Fruit fly (Drosophila melanogaster) whole organism, embryonic: ENCODE data around the gene CG13634.
A peak's percentile ranks its signal among the peaks of the same experiment; 100 is the strongest.

ENCODE experiments used
- Atf-2 ChIP-seq: fragments of 200-800 bp; sonication (Bioruptor generic); optimal IDR thresholded peaks from 2 replicates; lab custom pipeline; 2016; ENCODE audit warnings: missing biosample characterization, missing genetic modification characterization
- Atf6 ChIP-seq: fragments of 200-800 bp; sonication (Bioruptor generic); IDR thresholded peaks from 2 replicates; pipeline ENCODE4 v1.3.6; 2022; ENCODE audit warnings: missing biosample characterization, missing genetic modification characterization
- B-H2 ChIP-seq: fragments of 200-800 bp; sonication (Bioruptor generic); optimal IDR thresholded peaks from 2 replicates; lab custom pipeline; 2018; ENCODE audit warnings: missing biosample characterization, mild to moderate bottlenecking, missing genetic modification characterization
- BEAF-32 ChIP-seq: fragments of 200-800 bp; sonication (Bioruptor generic); optimal IDR thresholded peaks from 3 replicates; lab custom pipeline; 2017; ENCODE audit warnings: missing biosample characterization, missing genetic modification characterization, mild to moderate bottlenecking, moderate library complexity, missing genetic modification reagents
- Blimp-1 ChIP-seq: fragments of 200-800 bp; sonication (Bioruptor generic); optimal IDR thresholded peaks from 3 replicates; lab custom pipeline; 2018; ENCODE audit warnings: missing biosample characterization, missing genetic modification characterization, mild to moderate bottlenecking, moderate library complexity, missing genetic modification reagents
- CG14014 ChIP-seq: fragments of 200-800 bp; sonication (Bioruptor generic); IDR thresholded peaks from 2 replicates; pipeline ENCODE4 v1.3.6; 2022; ENCODE audit warnings: missing biosample characterization, missing genetic modification characterization
- CG15011 ChIP-seq: fragments of 200-800 bp; sonication (Bioruptor generic); optimal IDR thresholded peaks from 3 replicates; lab custom pipeline; 2018; ENCODE audit warnings: missing biosample characterization, mild to moderate bottlenecking, missing genetic modification characterization
- CG15696 ChIP-seq: fragments of 200-800 bp; sonication (Bioruptor generic); optimal IDR thresholded peaks from 2 replicates; lab custom pipeline; 2019; ENCODE audit warnings: missing biosample characterization, mild to moderate bottlenecking, missing genetic modification characterization, moderate library complexity
- CG17568 ChIP-seq: fragments of 200-800 bp; sonication (Bioruptor generic); optimal IDR thresholded peaks from 2 replicates; lab custom pipeline; 2018; ENCODE audit warnings: missing biosample characterization, mild to moderate bottlenecking, missing genetic modification characterization, moderate library complexity
- CG17802 ChIP-seq: fragments of 200-800 bp; sonication (Bioruptor generic); optimal IDR thresholded peaks from 2 replicates; lab custom pipeline; 2018; ENCODE audit warnings: missing biosample characterization, mild to moderate bottlenecking, missing genetic modification characterization, moderate library complexity
- CG18599 ChIP-seq: fragments of 200-800 bp; sonication (Bioruptor generic); optimal IDR thresholded peaks from 3 replicates; lab custom pipeline; 2017; ENCODE audit warnings: missing biosample characterization, missing genetic modification characterization, mild to moderate bottlenecking, moderate library complexity, missing genetic modification reagents
- CG2116 ChIP-seq: fragments of 200-800 bp; sonication (Bioruptor generic); optimal IDR thresholded peaks from 3 replicates; lab custom pipeline; 2018; ENCODE audit warnings: missing biosample characterization, mild to moderate bottlenecking, missing genetic modification characterization
- CG2202 ChIP-seq: fragments of 200-800 bp; sonication (Bioruptor generic); optimal IDR thresholded peaks from 2 replicates; lab custom pipeline; 2018; ENCODE audit warnings: missing biosample characterization, mild to moderate bottlenecking, missing genetic modification characterization
- CG3407 ChIP-seq: fragments of 200-800 bp; sonication (Bioruptor generic); optimal IDR thresholded peaks from 2 replicates; lab custom pipeline; 2018; ENCODE audit warnings: missing biosample characterization, mild to moderate bottlenecking, missing genetic modification characterization
- CG4820 ChIP-seq: fragments of 200-800 bp; sonication (Bioruptor generic); optimal IDR thresholded peaks from 3 replicates; lab custom pipeline; 2016; ENCODE audit warnings: missing biosample characterization, missing genetic modification characterization
- CG6272 ChIP-seq: fragments of 200-800 bp; sonication (Bioruptor generic); IDR thresholded peaks from 2 replicates; pipeline ENCODE4 v1.3.6; 2022; ENCODE audit warnings: missing biosample characterization, missing genetic modification characterization
- CG6813 ChIP-seq: fragments of 200-800 bp; sonication (Bioruptor generic); optimal IDR thresholded peaks from 2 replicates; lab custom pipeline; 2017; ENCODE audit warnings: missing biosample characterization, missing genetic modification characterization, mild to moderate bottlenecking, moderate library complexity, missing genetic modification reagents
- CG7928 ChIP-seq: fragments of 200-800 bp; sonication (Bioruptor generic); optimal IDR thresholded peaks from 2 replicates; lab custom pipeline; 2017; ENCODE audit warnings: missing biosample characterization, mild to moderate bottlenecking, missing genetic modification characterization
- CG8290 ChIP-seq, 3 experiments: fragments of 200-800 bp; sonication (Bioruptor generic); optimal IDR thresholded peaks; 2 replicates each; lab custom pipeline; 2016 to 2019; ENCODE audit warnings: missing biosample characterization in 3 of 3, missing genetic modification characterization in 3 of 3, mild to moderate bottlenecking in 2 of 3, moderate library complexity in 1 of 3
- CG9215 ChIP-seq: fragments of 200-800 bp; sonication (Bioruptor generic); IDR thresholded peaks from 2 replicates; pipeline ENCODE4 v1.3.6; 2022; ENCODE audit warnings: missing biosample characterization, missing genetic modification characterization
- CG9797 ChIP-seq: fragments of 200-800 bp; sonication (Bioruptor generic); optimal IDR thresholded peaks from 3 replicates; lab custom pipeline; 2018; ENCODE audit warnings: missing biosample characterization, mild to moderate bottlenecking, missing genetic modification characterization
- Dp ChIP-seq: fragments of 200-800 bp; sonication (Bioruptor generic); optimal IDR thresholded peaks from 2 replicates; lab custom pipeline; 2018; ENCODE audit warnings: missing biosample characterization, mild to moderate bottlenecking, missing genetic modification characterization, moderate library complexity
- Elba2 ChIP-seq: fragments of 200-800 bp; sonication (Bioruptor generic); optimal IDR thresholded peaks from 3 replicates; lab custom pipeline; 2016; ENCODE audit warnings: missing biosample characterization, missing genetic modification characterization
- HLHmδ ChIP-seq: fragments of 200-800 bp; sonication (Bioruptor generic); optimal IDR thresholded peaks from 2 replicates; lab custom pipeline; 2018; ENCODE audit warnings: missing biosample characterization, mild to moderate bottlenecking, missing genetic modification characterization, moderate library complexity
- Mad ChIP-seq: fragments of 200-800 bp; sonication (Bioruptor generic); optimal IDR thresholded peaks from 2 replicates; lab custom pipeline; 2016; ENCODE audit warnings: missing biosample characterization, missing genetic modification characterization
- Meics ChIP-seq: fragments of 200-800 bp; sonication (Bioruptor generic); optimal IDR thresholded peaks from 2 replicates; lab custom pipeline; 2017; ENCODE audit warnings: missing biosample characterization, mild to moderate bottlenecking, missing genetic modification characterization
- NFAT ChIP-seq: fragments of 200-800 bp; sonication (Bioruptor generic); IDR thresholded peaks from 2 replicates; pipeline ENCODE4 v1.3.6; 2022; ENCODE audit warnings: missing biosample characterization, missing genetic modification characterization
- NK7.1 ChIP-seq: fragments of 200-800 bp; sonication (Bioruptor generic); optimal IDR thresholded peaks from 3 replicates; lab custom pipeline; 2016; ENCODE audit warnings: missing biosample characterization, missing genetic modification characterization
- Nf-YA ChIP-seq: fragments of 200-800 bp; sonication (Bioruptor generic); IDR thresholded peaks from 2 replicates; pipeline ENCODE4 v1.3.6; 2022; ENCODE audit warnings: missing biosample characterization, missing genetic modification characterization
- Ptx1 ChIP-seq: fragments of 200-800 bp; sonication (Bioruptor generic); IDR thresholded peaks from 2 replicates; pipeline ENCODE4 v1.3.6; 2022; ENCODE audit warnings: missing biosample characterization, missing genetic modification characterization
- Scr ChIP-seq: fragments of 200-800 bp; sonication (Bioruptor generic); IDR thresholded peaks from 2 replicates; pipeline ENCODE4 v1.3.6; 2022; ENCODE audit warnings: missing biosample characterization, missing genetic modification characterization; ENCODE audit not compliant: partially characterized antibody
- TFAM ChIP-seq: fragments of 200-800 bp; sonication (Bioruptor generic); optimal IDR thresholded peaks from 2 replicates; lab custom pipeline; 2017; ENCODE audit warnings: missing biosample characterization, missing genetic modification characterization, inconsistent platforms
- chif ChIP-seq, 2 experiments: fragments of 200-800 bp; sonication (Bioruptor generic); optimal IDR thresholded peaks; 3 replicates each; lab custom pipeline; 2016; ENCODE audit warnings: missing biosample characterization in 2 of 2, missing genetic modification characterization in 2 of 2
- chm ChIP-seq: fragments of 200-800 bp; sonication (Bioruptor generic); IDR thresholded peaks from 2 replicates; pipeline ENCODE4 v1.3.6; 2022; ENCODE audit warnings: missing biosample characterization, missing genetic modification characterization
- croc ChIP-seq: fragments of 200-800 bp; sonication (Bioruptor generic); conservative IDR thresholded peaks from 3 replicates; pipeline ENCODE4 v1.3.6; 2022; ENCODE audit warnings: missing biosample characterization, missing genetic modification characterization
- dysf ChIP-seq: fragments of 200-800 bp; sonication (Bioruptor generic); IDR thresholded peaks from 3 replicates; pipeline ENCODE4 v1.3.6; 2022; ENCODE audit warnings: missing biosample characterization, missing genetic modification characterization
- fd96Cb ChIP-seq: fragments of 200-800 bp; sonication (Bioruptor generic); optimal IDR thresholded peaks from 2 replicates; lab custom pipeline; 2018; ENCODE audit warnings: missing biosample characterization, mild to moderate bottlenecking, missing genetic modification characterization, moderate library complexity
- gem ChIP-seq: fragments of 200-800 bp; sonication (Bioruptor generic); optimal IDR thresholded peaks from 2 replicates; lab custom pipeline; 2019; ENCODE audit warnings: missing biosample characterization, mild to moderate bottlenecking, missing genetic modification characterization, moderate library complexity
- h ChIP-seq: fragments of >200 bp; optimal IDR thresholded peaks from 2 replicates; lab custom pipeline; 2017
- ken ChIP-seq: fragments of 200-800 bp; sonication (Bioruptor generic); IDR thresholded peaks from 3 replicates; pipeline ENCODE4 v1.3.6; 2022; ENCODE audit warnings: missing biosample characterization, missing genetic modification characterization
- knrl ChIP-seq: fragments of 200-800 bp; sonication (Bioruptor generic); IDR thresholded peaks from 3 replicates; pipeline ENCODE4 v1.3.6; 2022; ENCODE audit warnings: missing biosample characterization, missing genetic modification characterization; ENCODE audit not compliant: partially characterized antibody
- mirr ChIP-seq: fragments of 200-800 bp; sonication (Bioruptor generic); optimal IDR thresholded peaks from 3 replicates; lab custom pipeline; 2018; ENCODE audit warnings: missing biosample characterization, mild to moderate bottlenecking, missing genetic modification characterization
- nerfin-2 ChIP-seq: fragments of 200-800 bp; sonication (Bioruptor generic); IDR thresholded peaks from 2 replicates; pipeline ENCODE4 v1.3.6; 2022; ENCODE audit warnings: missing biosample characterization, missing genetic modification characterization; ENCODE audit not compliant: partially characterized antibody
- pzg ChIP-seq: fragments of 200-800 bp; sonication (Bioruptor generic); optimal IDR thresholded peaks from 3 replicates; lab custom pipeline; 2018; ENCODE audit warnings: missing biosample characterization, mild to moderate bottlenecking, missing genetic modification characterization, moderate library complexity
- vvl ChIP-seq: fragments of 200-800 bp; sonication (Bioruptor generic); IDR thresholded peaks from 2 replicates; pipeline ENCODE4 v1.3.6; 2022; ENCODE audit warnings: missing biosample characterization, missing genetic modification characterization
- zen ChIP-seq: fragments of 200-800 bp; sonication (Bioruptor generic); optimal IDR thresholded peaks from 3 replicates; lab custom pipeline; 2018; ENCODE audit warnings: missing biosample characterization, mild to moderate bottlenecking, missing genetic modification characterization, moderate library complexity
- zfh2 ChIP-seq: fragments of 200-800 bp; sonication (Bioruptor generic); optimal IDR thresholded peaks from 2 replicates; lab custom pipeline; 2016; ENCODE audit warnings: missing biosample characterization, missing genetic modification characterization

Gene CG13634

DNA sequence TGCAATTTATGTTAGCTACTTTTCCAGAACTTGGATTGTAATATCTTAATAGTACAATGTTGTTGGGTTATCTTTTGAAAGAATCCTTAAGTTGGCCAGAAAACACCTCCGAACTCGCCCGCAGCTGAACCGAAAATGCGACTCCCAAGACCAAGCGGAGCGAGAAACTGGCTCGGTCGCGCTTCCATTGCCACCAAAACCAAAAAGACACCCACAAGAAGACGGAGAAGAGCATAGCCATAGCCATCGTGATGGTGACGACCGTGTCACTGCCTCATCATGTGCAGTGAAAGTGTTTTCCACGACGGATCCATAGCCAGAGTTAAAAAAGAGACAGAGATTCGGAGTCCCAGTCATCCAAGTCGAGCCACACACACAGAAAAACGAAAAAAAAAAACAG, at the start of gene CG13634:
Gene CG13634, minus strand, starts transcription at position 101 of the 400 bp plus-strand sequence.
- TF ChIP-seq CG14014 = no peak
- TF ChIP-seq Atf-2 (GFP tag; lab: Kevin White, UChicago) = no peak
- no peak for TF ChIP-seq croc (GFP tag; lab: Robert Waterston, UW)
- no peak for TF ChIP-seq NFAT
- peak; percentile 60 for TF ChIP-seq Blimp-1 (GFP tag; lab: Kevin White, UChicago)
- no peak for TF ChIP-seq Meics (GFP tag; lab: Kevin White, UChicago)

DNA sequence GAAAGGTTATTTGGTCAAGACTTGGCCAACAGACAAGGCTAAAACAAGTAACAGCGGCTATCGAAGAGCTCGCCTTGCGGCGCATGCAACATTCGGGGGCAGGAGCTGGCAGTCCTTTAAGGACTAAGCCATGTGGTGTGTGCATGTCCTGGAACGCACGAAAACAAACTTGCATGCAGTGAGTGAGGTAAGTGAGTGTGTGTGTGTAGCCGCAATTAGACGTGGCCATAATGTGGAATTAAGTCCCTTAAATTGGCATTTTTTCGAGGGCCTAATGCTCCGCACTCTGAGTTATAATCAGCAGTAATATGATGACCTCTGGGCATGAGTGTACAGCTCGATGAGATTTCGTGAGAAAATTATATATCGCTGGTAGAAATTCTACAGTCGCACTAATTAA, 43.7 kb upstream of the CG13634 start, which contains the start of gene sosie:
Gene sosie, plus strand, starts transcription at position 301 of the 400 bp plus-strand sequence.
- TF ChIP-seq knrl (GFP tag; lab: Robert Waterston, UW) (no peak), NK7.1 (GFP tag; lab: Kevin White, UChicago) (no peak), Ptx1 (no peak), Elba2 (GFP tag; lab: Kevin White, UChicago) (no peak), mirr (no peak), TFAM (GFP tag; lab: Kevin White, UChicago) (no peak), zfh2 (GFP tag; lab: Kevin White, UChicago) (no peak), CG17568 (GFP tag; lab: Kevin White, UChicago) (no peak), CG3407 (GFP tag; lab: Kevin White, UChicago) (no peak), CG15011 (GFP tag; lab: Kevin White, UChicago) (no peak), BEAF-32 (no peak), CG6813 (GFP tag; lab: Kevin White, UChicago) (no peak)

DNA sequence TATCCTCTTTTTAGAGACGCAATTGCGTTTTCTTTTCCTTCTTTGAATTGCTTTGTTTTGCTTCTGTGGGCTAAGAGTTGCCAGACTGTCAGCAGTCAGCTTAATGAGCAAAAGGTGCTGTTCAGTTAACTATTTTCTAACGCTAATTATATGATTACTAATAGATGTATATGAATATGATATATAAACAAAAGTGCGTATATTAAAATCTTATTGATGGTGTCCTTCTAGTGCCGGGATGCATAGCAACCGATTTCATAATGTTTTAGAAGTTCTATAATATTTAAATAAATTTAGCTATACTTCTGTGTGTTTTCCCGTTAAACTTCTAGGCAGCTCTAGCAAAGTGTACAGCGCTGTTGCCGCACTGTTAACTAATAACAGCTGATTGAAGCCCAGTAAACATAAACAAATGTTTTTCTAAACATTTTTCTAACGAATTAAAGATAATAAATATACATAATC, 40.0 kb upstream of the CG13634 start, which contains the start of the genes Kaz and CG43273:
Gene Kaz, minus strand, starts transcription at position 73 of the 465 bp plus-strand sequence.
Gene CG43273, plus strand, starts transcription at position 415 of the 465 bp plus-strand sequence.
- TF ChIP-seq CG18599 = peak; percentile 67
- TF ChIP-seq CG6272 (GFP tag; lab: Robert Waterston, UW) = peak; percentile 40; the same call in 1 of the 2 replicates
- TF ChIP-seq CG9215 (GFP tag; lab: Robert Waterston, UW) = peak; percentile 50
- TF ChIP-seq gem = no peak
- TF ChIP-seq CG2202 (tag; lab: Kevin White, UChicago) = peak; percentile 12
- peak; percentile 36 for TF ChIP-seq Mad (GFP tag; lab: Kevin White, UChicago)
- TF ChIP-seq B-H2 (GFP tag; lab: Kevin White, UChicago) = no peak
- peak; percentile 69 for TF ChIP-seq vvl
- peak; percentile 30; the same call in 1 of the 2 replicates for TF ChIP-seq Scr (GFP tag; lab: Robert Waterston, UW)
- peak; percentile 93 for TF ChIP-seq zen (tag; lab: Kevin White, UChicago)
- no peak for TF ChIP-seq HLHmδ (GFP tag; lab: Kevin White, UChicago)
- TF ChIP-seq chif (GFP tag; optimal IDR thresholded peaks at IDR 0.05; lab: Kevin White, UChicago) = peak in 1 of 2 experiments; percentile 11
- no peak for TF ChIP-seq CG7928
- peak; percentile 42 for TF ChIP-seq CG4820 (GFP tag; lab: Kevin White, UChicago)
- TF ChIP-seq pzg (GFP tag; lab: Kevin White, UChicago) = peak; percentile 35
- TF ChIP-seq fd96Cb = peak; percentile 34
- TF ChIP-seq Nf-YA = no peak
- TF ChIP-seq CG17802 = no peak
- TF ChIP-seq dysf = peak; percentile 56; the same call in 1 of the 3 replicates
- TF ChIP-seq CG9797 = no peak
- peak; percentile 60 for TF ChIP-seq CG2116 (GFP tag; lab: Kevin White, UChicago)
- no peak for TF ChIP-seq Atf6 (GFP tag; lab: Robert Waterston, UW)
- peak; percentile 1 for TF ChIP-seq Dp (GFP tag; lab: Kevin White, UChicago)
- TF ChIP-seq h (lab: Kevin White, UChicago) = no peak
- peak; percentile 57; the same call in 2 of the 3 replicates for TF ChIP-seq ken (GFP tag; lab: Robert Waterston, UW)
- peak; percentile 12 for TF ChIP-seq CG8290 (GFP tag; optimal IDR thresholded peaks at IDR 0.05; lab: Kevin White, UChicago)
- TF ChIP-seq CG8290 (tag; optimal IDR thresholded peaks at IDR 0.05; lab: Kevin White, UChicago) = no peak
- peak; percentile 67 for TF ChIP-seq CG15696 (tag; lab: Kevin White, UChicago)
- no peak for TF ChIP-seq nerfin-2
- TF ChIP-seq chm (GFP tag; lab: Robert Waterston, UW) = peak; percentile 19; the same call in 1 of the 2 replicates
